Fruit fly (Drosophila melanogaster) whole organism, wandering third instar larva: ENCODE results near the gene Rph.

Experiments
- Hr83 ChIP-seq: fragments of 200-300 bp; sonication (Bioruptor generic); optimal IDR thresholded peaks from 2 replicates; lab custom pipeline; 2016; ENCODE audit warnings: missing biosample characterization, mild to moderate bottlenecking, missing genetic modification characterization, moderate library complexity; ENCODE audit not compliant: poor library complexity, severe bottlenecking
- jim ChIP-seq: fragments of 175-275, 200-325 bp; sonication (Bioruptor generic); optimal IDR thresholded peaks from 2 replicates; lab custom pipeline; 2016; ENCODE audit warnings: missing biosample characterization, mild to moderate bottlenecking, missing genetic modification characterization
- tai ChIP-seq: sonication (Bioruptor generic); optimal IDR thresholded peaks from 2 replicates; lab custom pipeline; 2016; ENCODE audit warnings: missing biosample characterization, missing genetic modification characterization

DNA sequence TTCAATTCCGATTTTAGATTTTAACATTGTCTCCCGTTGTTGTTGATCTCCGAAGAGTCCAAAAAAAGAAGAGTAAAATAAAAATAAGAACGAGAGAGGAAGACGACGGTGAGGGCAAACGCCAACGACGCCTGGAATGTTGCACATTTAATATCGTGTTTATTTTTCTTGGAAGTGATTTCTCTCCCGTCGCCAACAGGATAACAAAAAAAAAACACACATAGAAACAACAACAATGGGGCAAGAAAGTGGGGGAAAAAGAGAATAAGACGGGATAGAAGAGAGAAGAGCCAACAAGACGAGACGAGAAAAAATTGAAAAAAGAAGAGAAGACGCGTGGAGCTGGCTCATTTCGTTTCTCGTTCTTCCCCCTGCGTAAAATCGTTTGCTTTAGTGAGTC lies 43.6 kb upstream of the Rph start:
- TF ChIP-seq tai (no peak), jim (no peak), Hr83 (GFP tag; lab: Kevin White, UChicago) (no peak)
